Fruit fly (Drosophila melanogaster): ENCODE measurements around the gene Lamtor4.

DNA sequence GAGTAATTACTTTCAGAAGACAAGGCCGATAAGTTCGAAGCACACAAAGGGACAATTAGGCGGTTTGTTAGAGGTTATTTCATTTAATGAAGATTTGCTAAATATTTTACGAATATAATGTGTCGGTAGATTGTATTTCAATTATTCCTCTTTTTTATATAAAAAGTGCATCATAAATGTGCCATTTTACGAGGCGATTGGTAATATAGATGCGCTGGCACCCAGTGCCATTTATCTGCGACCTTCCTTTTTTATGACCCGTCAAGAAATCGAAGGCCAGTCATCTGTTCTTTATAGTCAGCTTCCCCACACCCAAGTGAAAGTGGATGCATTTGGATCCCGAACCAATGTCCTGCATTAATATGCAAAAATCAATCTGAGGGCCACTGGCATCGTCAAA, 30.8 kb downstream of the Lamtor4 start:
- TF ChIP-seq CG8478 (optimal IDR thresholded peaks at IDR 0.05) (no peak), CTCF (optimal IDR thresholded peaks at IDR 0.05) (no peak)

Measured in S2 (cell line).